Worm (Caenorhabditis elegans): ENCODE data around the gene lem-4.

DNA sequence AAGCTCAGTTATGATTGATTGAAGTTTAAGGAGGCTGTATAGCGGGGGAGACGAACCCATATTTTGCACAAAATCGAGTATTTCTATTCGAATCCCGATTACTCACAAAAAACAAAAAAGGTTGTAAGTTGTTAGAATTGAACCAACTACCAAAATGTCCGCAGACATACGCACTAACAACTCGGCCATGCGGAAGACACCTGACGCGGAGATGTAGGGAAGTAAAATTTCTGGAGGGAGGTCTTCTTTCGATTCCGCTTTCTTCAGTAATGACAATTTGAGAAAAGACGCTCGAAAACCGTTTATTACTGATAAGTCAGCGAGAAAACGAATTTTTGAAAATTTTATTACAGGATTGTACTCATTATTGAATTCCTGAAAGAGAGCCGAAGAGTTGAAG lies 36.7 kb downstream of the lem-4 start:
- no peak for TF ChIP-seq zag-1 (tag; optimal IDR thresholded peaks at IDR 0.05)
- no peak for TF ChIP-seq mab-5 (tag; optimal IDR thresholded peaks at IDR 0.05)
- TF ChIP-seq elt-1 (tag; optimal IDR thresholded peaks at IDR 0.05): no peak
- no peak for TF ChIP-seq ama-1 (optimal IDR thresholded peaks at IDR 0.05)
- TF ChIP-seq nhr-12 (tag; optimal IDR thresholded peaks at IDR 0.05): no peak
- no peak for TF ChIP-seq unc-39 (tag; optimal IDR thresholded peaks at IDR 0.05)
- TF ChIP-seq Y55F3AM.14 (GFP tag; optimal IDR thresholded peaks at IDR 0.05): no peak
- TF ChIP-seq nhr-25 (tag; optimal IDR thresholded peaks at IDR 0.05): no peak
- TF ChIP-seq nhr-77 (tag; optimal IDR thresholded peaks at IDR 0.05): no peak
- no peak for TF ChIP-seq C34F6.9 (tag; optimal IDR thresholded peaks at IDR 0.05)
- no peak for TF ChIP-seq egl-27 (tag; optimal IDR thresholded peaks at IDR 0.05)
